Worm (Caenorhabditis elegans) whole organism, early embryonic: ENCODE data around the gene clc-27.

ENCODE experiments used
- B0310.2 ChIP-seq: sonication (generic microtip); optimal IDR thresholded peaks from 2 replicates; lab custom pipeline; 2016; ENCODE audit warnings: mild to moderate bottlenecking, missing genetic modification characterization, missing compliant biosample characterization
- F13C5.2 ChIP-seq: sonication (generic microtip); optimal IDR thresholded peaks from 2 replicates; lab custom pipeline; 2017; ENCODE audit warnings: mild to moderate bottlenecking, missing genetic modification characterization, inconsistent platforms, missing compliant biosample characterization
- aly-1 ChIP-seq: sonication (generic microtip); optimal IDR thresholded peaks from 2 replicates; lab custom pipeline; 2016; ENCODE audit warnings: missing genetic modification characterization, missing compliant biosample characterization
- ama-1 ChIP-seq: fragments of 150-350 bp; optimal IDR thresholded peaks from 2 replicates; lab custom pipeline; 2014
- ceh-13 ChIP-seq: fragments of 200-800 bp; sonication (Bioruptor generic); optimal IDR thresholded peaks from 2 replicates; lab custom pipeline; 2018; ENCODE audit warnings: mild to moderate bottlenecking, missing genetic modification characterization, missing compliant biosample characterization
- ceh-36 ChIP-seq: sonication (generic microtip); optimal IDR thresholded peaks from 2 replicates; lab custom pipeline; 2016; ENCODE audit warnings: missing genetic modification characterization, inconsistent platforms, missing compliant biosample characterization
- ets-7 ChIP-seq: sonication (generic microtip); optimal IDR thresholded peaks from 2 replicates; lab custom pipeline; 2016; ENCODE audit warnings: missing genotype, missing genetic modification characterization, missing compliant biosample characterization
- flt-1 ChIP-seq: fragments of 200-800 bp; sonication (Bioruptor generic); IDR thresholded peaks from 2 replicates; pipeline ENCODE4 v1.3.6; 2022; ENCODE audit warnings: missing genetic modification characterization, missing compliant biosample characterization
- hmbx-1 ChIP-seq: sonication (generic microtip); optimal IDR thresholded peaks from 2 replicates; lab custom pipeline; 2016; ENCODE audit warnings: mild to moderate bottlenecking, missing genetic modification characterization, missing compliant biosample characterization
- hmg-4 ChIP-seq: fragments of 200-800 bp; sonication (Bioruptor generic); optimal IDR thresholded peaks from 2 replicates; lab custom pipeline; 2018; ENCODE audit warnings: mild to moderate bottlenecking, missing genetic modification characterization, missing compliant biosample characterization
- hnd-1 ChIP-seq: sonication (generic microtip); optimal IDR thresholded peaks from 2 replicates; lab custom pipeline; 2016; ENCODE audit warnings: missing genetic modification characterization, missing compliant biosample characterization
- pes-1 ChIP-seq: fragments of 200-800 bp; sonication (Bioruptor generic); IDR thresholded peaks from 2 replicates; pipeline ENCODE4 v1.3.6; 2022; ENCODE audit warnings: missing genetic modification reagents, missing genetic modification characterization, missing compliant biosample characterization
- scrt-1 ChIP-seq: fragments of 200-800 bp; sonication (Bioruptor generic); IDR thresholded peaks from 2 replicates; pipeline ENCODE4 v1.3.6; 2022; ENCODE audit warnings: missing genetic modification characterization, missing compliant biosample characterization
- sea-1 ChIP-seq: fragments of 200-800 bp; sonication (Bioruptor generic); conservative IDR thresholded peaks from 2 replicates; pipeline ENCODE4 v1.3.6; 2022; ENCODE audit warnings: missing genetic modification characterization, missing compliant biosample characterization
- tbx-11 ChIP-seq: fragments of 200-800 bp; sonication (Bioruptor generic); IDR thresholded peaks from 2 replicates; pipeline ENCODE4 v1.3.6; 2022; ENCODE audit warnings: missing genetic modification characterization, missing compliant biosample characterization
- tbx-37 ChIP-seq: fragments of 200-800 bp; sonication (Bioruptor generic); conservative IDR thresholded peaks from 2 replicates; pipeline ENCODE4 v1.3.6; 2022; ENCODE audit warnings: missing genetic modification reagents, missing genetic modification characterization, missing compliant biosample characterization
- tra-4 ChIP-seq: sonication (generic microtip); optimal IDR thresholded peaks from 2 replicates; lab custom pipeline; 2017; ENCODE audit warnings: missing genetic modification characterization, missing compliant biosample characterization

Gene clc-27

ce11 chrIII:1007143-1007905 lies 867 bp upstream of the clc-27 start:
- TF ChIP-seq ets-7 (tag; lab: Kevin White, UChicago) (no peak), ceh-36 (tag; lab: Kevin White, UChicago) (no peak), ceh-13 (GFP tag; lab: Kevin White, UChicago) (no peak), hmg-4 (no peak), flt-1 (GFP tag; lab: Robert Waterston, UW) (no peak), tbx-37 (GFP tag; lab: Robert Waterston, UW) (no peak), aly-1 (tag; lab: Kevin White, UChicago) (no peak), ama-1 (lab: Kevin White, UChicago) (no peak), hnd-1 (tag; lab: Kevin White, UChicago) (no peak), B0310.2 (no peak), F13C5.2 (tag; lab: Kevin White, UChicago) (no peak), tra-4 (no peak), pes-1 (GFP tag; lab: Robert Waterston, UW) (no peak), tbx-11 (GFP tag; lab: Robert Waterston, UW) (no peak), scrt-1 (no peak), hmbx-1 (tag; lab: Kevin White, UChicago) (no peak), sea-1 (GFP tag; lab: Robert Waterston, UW) (no peak)

DNA sequence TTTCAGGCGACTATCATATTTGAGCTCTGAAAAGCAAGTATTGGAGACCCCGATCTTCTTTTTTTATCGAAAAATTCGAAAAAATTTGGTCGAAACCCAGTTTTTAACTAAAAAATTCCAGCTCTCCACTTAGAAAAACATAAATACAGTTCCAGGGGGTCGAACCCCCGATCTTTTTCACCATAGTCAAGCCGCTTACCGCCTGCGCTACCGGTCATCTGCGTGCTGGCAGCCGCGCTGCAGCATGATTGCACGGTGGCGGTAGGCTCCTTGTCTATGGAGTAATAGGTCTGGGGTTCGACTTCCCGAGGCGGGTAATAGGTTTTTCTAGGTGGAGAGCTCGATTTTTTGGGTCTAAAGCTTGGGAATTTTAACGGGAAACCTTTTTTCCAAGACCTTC lies 1.6 kb downstream of the clc-27 start, which contains the start of gene clc-24:
TSS of gene clc-24 (plus strand) at position 263 of the 400 bp plus-strand sequence.
- TF ChIP-seq ets-7 (tag; lab: Kevin White, UChicago) (no peak), hmbx-1 (tag; lab: Kevin White, UChicago) (no peak)

- TF ChIP-seq ceh-36 (tag; lab: Kevin White, UChicago) (no peak), hmg-4 (no peak), tbx-11 (GFP tag; lab: Robert Waterston, UW) (no peak), ceh-13 (GFP tag; lab: Kevin White, UChicago) (no peak), flt-1 (GFP tag; lab: Robert Waterston, UW) (no peak), hnd-1 (tag; lab: Kevin White, UChicago) (no peak), ama-1 (lab: Kevin White, UChicago) (no peak), ets-7 (tag; lab: Kevin White, UChicago) (no peak), F13C5.2 (tag; lab: Kevin White, UChicago) (no peak), hmbx-1 (tag; lab: Kevin White, UChicago) (no peak), tra-4 (no peak)
Observed at ce11 chrIII:1016080-1016479, 7.9 kb downstream of the clc-27 start, which contains the start of gene Y34F4.3. Y34F4.3 (minus strand) TSS chrIII:1016180.

ce11 chrIII:1020732-1021131 lies 12.5 kb downstream of the clc-27 start, which contains the start of gene clc-23:
clc-23 (plus strand) TSS chrIII:1020954.
- TF ChIP-seq hmg-4 (no peak), hmbx-1 (tag; lab: Kevin White, UChicago) (no peak), ceh-13 (GFP tag; lab: Kevin White, UChicago) (no peak), aly-1 (tag; lab: Kevin White, UChicago) (no peak), pes-1 (GFP tag; lab: Robert Waterston, UW) (no peak), tbx-37 (GFP tag; lab: Robert Waterston, UW) (no peak), F13C5.2 (tag; lab: Kevin White, UChicago) (no peak), hnd-1 (tag; lab: Kevin White, UChicago) (no peak), B0310.2 (no peak), sea-1 (GFP tag; lab: Robert Waterston, UW) (no peak), tra-4 (no peak), flt-1 (GFP tag; lab: Robert Waterston, UW) (no peak), ets-7 (tag; lab: Kevin White, UChicago) (no peak), ceh-36 (tag; lab: Kevin White, UChicago) (no peak)

ce11 chrIII:1026261-1026660 lies 18.1 kb downstream of the clc-27 start, which contains the start of gene clc-25:
clc-25 (minus strand) TSS chrIII:1026361.
- TF ChIP-seq F13C5.2 (tag; lab: Kevin White, UChicago) (no peak), ceh-36 (tag; lab: Kevin White, UChicago) (no peak), sea-1 (GFP tag; lab: Robert Waterston, UW) (no peak), tra-4 (no peak), hmbx-1 (tag; lab: Kevin White, UChicago) (no peak), pes-1 (GFP tag; lab: Robert Waterston, UW) (no peak)

ce11 chrIII:1028233-1028632 lies 20.0 kb downstream of the clc-27 start:
- TF ChIP-seq hmbx-1 (tag; lab: Kevin White, UChicago) = no peak
- no peak for TF ChIP-seq F13C5.2 (tag; lab: Kevin White, UChicago)
- TF ChIP-seq ceh-36 (tag; lab: Kevin White, UChicago) = no peak
- no peak for TF ChIP-seq sea-1 (GFP tag; lab: Robert Waterston, UW)
- TF ChIP-seq tra-4 = no peak
- no peak for TF ChIP-seq ets-7 (tag; lab: Kevin White, UChicago)
- TF ChIP-seq ceh-13 (GFP tag; lab: Kevin White, UChicago) = no peak
- no peak for TF ChIP-seq ama-1 (lab: Kevin White, UChicago)
- no peak for TF ChIP-seq hmg-4
- TF ChIP-seq flt-1 (GFP tag; lab: Robert Waterston, UW) = no peak
- no peak for TF ChIP-seq hnd-1 (tag; lab: Kevin White, UChicago)
- TF ChIP-seq pes-1 (GFP tag; lab: Robert Waterston, UW) = no peak

DNA sequence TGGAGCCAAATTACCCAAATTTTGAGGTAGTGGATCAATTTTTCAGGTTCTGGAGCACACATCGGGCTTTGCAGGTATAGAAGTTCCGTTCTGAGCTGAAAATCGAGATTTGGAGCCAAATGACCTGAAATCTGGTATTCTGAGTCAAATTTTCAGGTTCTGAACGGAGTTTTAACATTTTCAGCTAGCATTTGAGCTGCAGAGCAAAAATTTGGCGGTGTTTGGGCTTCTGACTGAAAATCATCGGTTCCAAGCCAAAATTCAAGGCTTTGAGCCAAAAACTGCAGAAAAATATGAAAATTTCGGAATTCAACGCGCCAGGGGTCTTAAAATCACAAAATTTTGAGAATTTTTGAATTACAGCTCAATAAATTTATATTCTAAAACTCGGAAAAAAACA lies 22.8 kb downstream of the clc-27 start, which contains the start of the genes clc-26 and E_BE45912.2:
TSS of gene clc-26 (minus strand) at position 101 of the 400 bp plus-strand sequence.
TSS of gene E_BE45912.2 (minus strand) at position 139 of the 400 bp plus-strand sequence.
- TF ChIP-seq ama-1 (lab: Kevin White, UChicago) = no peak
- no peak for TF ChIP-seq hmbx-1 (tag; lab: Kevin White, UChicago)
- no peak for TF ChIP-seq sea-1 (GFP tag; lab: Robert Waterston, UW)
- no peak for TF ChIP-seq pes-1 (GFP tag; lab: Robert Waterston, UW)
- no peak for TF ChIP-seq scrt-1
- TF ChIP-seq tbx-37 (GFP tag; lab: Robert Waterston, UW) = no peak
